Worm (Caenorhabditis elegans) whole organism, young adult: ENCODE data around the gene Y64G10A.2.

ENCODE experiments used
- B0336.3 ChIP-seq: fragments of 200-800 bp; sonication (Bioruptor generic); IDR thresholded peaks from 2 replicates; pipeline ENCODE4 v1.3.6; 2022; ENCODE audit warnings: missing genetic modification characterization, missing compliant biosample characterization
- F10E7.11 ChIP-seq: sonication (generic microtip); optimal IDR thresholded peaks from 2 replicates; lab custom pipeline; 2017; ENCODE audit warnings: mild to moderate bottlenecking, missing genetic modification characterization, moderate library complexity, missing compliant biosample characterization
- F57A8.1 ChIP-seq: fragments of 200-800 bp; sonication (Bioruptor generic); optimal IDR thresholded peaks from 2 replicates; lab custom pipeline; 2018; ENCODE audit warnings: mild to moderate bottlenecking, missing genetic modification characterization, moderate library complexity, missing compliant biosample characterization
- K11D2.4 ChIP-seq: fragments of 200-800 bp; sonication (Bioruptor generic); IDR thresholded peaks from 2 replicates; pipeline ENCODE4 v1.3.6; 2022; ENCODE audit warnings: missing genetic modification reagents, missing genetic modification characterization, missing compliant biosample characterization
- T26A5.8 ChIP-seq: sonication (generic microtip); optimal IDR thresholded peaks from 2 replicates; lab custom pipeline; 2016; ENCODE audit warnings: missing genetic modification characterization, missing compliant biosample characterization
- Y53G8AR.9 ChIP-seq: fragments of 200-800 bp; sonication (Bioruptor generic); conservative IDR thresholded peaks from 2 replicates; pipeline ENCODE4 v1.3.6; 2022; ENCODE audit warnings: missing genetic modification reagents, missing genetic modification characterization, missing compliant biosample characterization
- Y67H2A.10 ChIP-seq: fragments of 200-800 bp; sonication (Bioruptor generic); conservative IDR thresholded peaks from 2 replicates; pipeline ENCODE4 v1.3.6; 2022; ENCODE audit warnings: missing genetic modification reagents, missing genetic modification characterization, missing compliant biosample characterization
- Y95B8A.8 ChIP-seq: fragments of 200-800 bp; sonication (Bioruptor generic); IDR thresholded peaks from 2 replicates; pipeline ENCODE4 v1.3.6; 2022; ENCODE audit warnings: missing genetic modification reagents, missing genetic modification characterization, missing compliant biosample characterization
- atf-7 ChIP-seq: sonication (generic microtip); optimal IDR thresholded peaks from 2 replicates; lab custom pipeline; 2017; ENCODE audit warnings: mild to moderate bottlenecking, missing genetic modification characterization, missing compliant biosample characterization
- attf-3 ChIP-seq: fragments of 200-800 bp; sonication (Bioruptor generic); conservative IDR thresholded peaks from 2 replicates; pipeline ENCODE4 v1.3.6; 2022; ENCODE audit warnings: missing genetic modification reagents, missing genetic modification characterization, missing compliant biosample characterization
- attf-6 ChIP-seq: fragments of 200-800 bp; sonication (Bioruptor generic); IDR thresholded peaks from 2 replicates; pipeline ENCODE4 v1.3.6; 2022; ENCODE audit warnings: missing genetic modification reagents, missing genetic modification characterization, missing compliant biosample characterization
- cebp-2 ChIP-seq: fragments of 200-800 bp; sonication (Bioruptor generic); IDR thresholded peaks from 2 replicates; pipeline ENCODE4 v1.3.6; 2022; ENCODE audit warnings: missing genetic modification characterization, missing compliant biosample characterization
- ceh-91 ChIP-seq: fragments of 200-800 bp; sonication (Bioruptor generic); IDR thresholded peaks from 2 replicates; pipeline ENCODE4 v1.3.6; 2022; ENCODE audit warnings: missing genetic modification reagents, missing genetic modification characterization, missing compliant biosample characterization
- die-1 ChIP-seq: sonication (generic microtip); optimal IDR thresholded peaks from 2 replicates; lab custom pipeline; 2016; ENCODE audit warnings: missing genotype, mild to moderate bottlenecking, missing genetic modification characterization, missing compliant biosample characterization
- egl-18 ChIP-seq: fragments of 200-800 bp; sonication (Bioruptor generic); IDR thresholded peaks from 2 replicates; pipeline ENCODE4 v1.3.6; 2022; ENCODE audit warnings: missing genetic modification reagents, missing genetic modification characterization, missing compliant biosample characterization
- egl-44 ChIP-seq: fragments of 200-800 bp; sonication (Bioruptor generic); IDR thresholded peaks from 2 replicates; pipeline ENCODE4 v1.3.6; 2022; ENCODE audit warnings: missing genetic modification reagents, missing genetic modification characterization, missing compliant biosample characterization
- him-1 ChIP-seq: sonication (generic microtip); optimal IDR thresholded peaks from 2 replicates; lab custom pipeline; 2016; ENCODE audit warnings: missing genotype, missing genetic modification reagents, missing genetic modification characterization, missing compliant biosample characterization
- hlh-26 ChIP-seq: fragments of 200-800 bp; sonication (Bioruptor generic); conservative IDR thresholded peaks from 2 replicates; pipeline ENCODE4 v1.3.6; 2022; ENCODE audit warnings: missing genetic modification reagents, missing genetic modification characterization, missing compliant biosample characterization
- hmg-1.2 ChIP-seq: fragments of 200-800 bp; sonication (Bioruptor generic); IDR thresholded peaks from 2 replicates; pipeline ENCODE4 v1.3.6; 2022; ENCODE audit warnings: missing genetic modification reagents, missing genetic modification characterization, missing compliant biosample characterization
- let-607 ChIP-seq, 2 experiments: fragments of 200-800 bp in 1 of 2; sonication (Bioruptor generic) in 1 of 2; sonication (generic microtip) in 1 of 2; optimal IDR thresholded peaks; 2 replicates each; lab custom pipeline; 2016 to 2018; ENCODE audit warnings: mild to moderate bottlenecking in 2 of 2, missing compliant biosample characterization in 2 of 2, missing genetic modification characterization in 2 of 2, moderate library complexity in 2 of 2, missing genotype in 1 of 2
- lin-26 ChIP-seq: fragments of 200-800 bp; sonication (Bioruptor generic); IDR thresholded peaks from 2 replicates; pipeline ENCODE4 v1.3.6; 2022; ENCODE audit warnings: missing genetic modification reagents, missing genetic modification characterization, missing compliant biosample characterization
- lin-54 ChIP-seq: fragments of 200-800 bp; sonication (Bioruptor generic); optimal IDR thresholded peaks from 2 replicates; lab custom pipeline; 2018; ENCODE audit warnings: mild to moderate bottlenecking, missing genetic modification characterization, missing compliant biosample characterization
- lir-1 ChIP-seq: fragments of 200-800 bp; sonication (Bioruptor generic); conservative IDR thresholded peaks from 2 replicates; pipeline ENCODE4 v1.3.6; 2022; ENCODE audit warnings: missing genetic modification reagents, missing genetic modification characterization, missing compliant biosample characterization
- lsl-1 ChIP-seq: fragments of 200-800 bp; sonication (Bioruptor generic); optimal IDR thresholded peaks from 2 replicates; lab custom pipeline; 2018; ENCODE audit warnings: mild to moderate bottlenecking, missing genetic modification characterization, moderate library complexity, missing compliant biosample characterization
- madf-6 ChIP-seq: fragments of 200-800 bp; sonication (Bioruptor generic); IDR thresholded peaks from 2 replicates; pipeline ENCODE4 v1.3.6; 2022; ENCODE audit warnings: missing genetic modification reagents, missing genetic modification characterization, missing compliant biosample characterization
- mel-28 ChIP-seq: sonication (generic microtip); optimal IDR thresholded peaks from 2 replicates; lab custom pipeline; 2016; ENCODE audit warnings: borderline replicate concordance, mild to moderate bottlenecking, missing genetic modification characterization, missing compliant biosample characterization
- rcor-1 ChIP-seq: fragments of 200-800 bp; sonication (Bioruptor generic); IDR thresholded peaks from 2 replicates; pipeline ENCODE4 v1.3.6; 2022; ENCODE audit warnings: missing genetic modification reagents, missing genetic modification characterization, missing compliant biosample characterization
- rpc-1 ChIP-seq, 2 experiments: fragments of 150-350 bp in 1 of 2; sonication (generic microtip) in 1 of 2; optimal IDR thresholded peaks; 2 replicates each; lab custom pipeline; 2014 to 2018; ENCODE audit warnings: missing biosample characterization in 1 of 2, missing genetic modification characterization in 1 of 2, missing genetic modification reagents in 1 of 2, missing genotype in 1 of 2
- sdz-38 ChIP-seq: sonication (generic microtip); optimal IDR thresholded peaks from 2 replicates; lab custom pipeline; 2016; ENCODE audit warnings: missing genotype, missing genetic modification characterization, missing compliant biosample characterization
- sea-2 ChIP-seq: fragments of 200-800 bp; sonication (Bioruptor generic); IDR thresholded peaks from 2 replicates; pipeline ENCODE4 v1.3.6; 2022; ENCODE audit warnings: missing genetic modification characterization, missing compliant biosample characterization
- snpc-1.1 ChIP-seq: sonication (generic microtip); optimal IDR thresholded peaks from 2 replicates; lab custom pipeline; 2017; ENCODE audit warnings: missing genetic modification characterization, mild to moderate bottlenecking, missing compliant biosample characterization, antibody characterized with exemption, moderate library complexity, missing genotype, missing genetic modification reagents; ENCODE audit not compliant: insufficient read depth
- snpc-3.4 ChIP-seq: sonication (generic microtip); optimal IDR thresholded peaks from 2 replicates; lab custom pipeline; 2017; ENCODE audit warnings: missing genetic modification characterization, mild to moderate bottlenecking, missing compliant biosample characterization, antibody characterized with exemption, moderate library complexity, missing genotype, missing genetic modification reagents
- snpc-4 ChIP-seq, 5 experiments: fragments of 150-350 bp in 1 of 5; sonication (generic microtip) in 4 of 5; optimal IDR thresholded peaks; 2 replicates each; lab custom pipeline; 2014 to 2018; ENCODE audit warnings: missing genetic modification characterization in 5 of 5, missing biosample characterization in 3 of 5, antibody characterized with exemption in 2 of 5, mild to moderate bottlenecking in 2 of 5, missing compliant biosample characterization in 2 of 5, missing genotype in 2 of 5, moderate library complexity in 2 of 5, missing genetic modification reagents in 1 of 5
- somi-1 ChIP-seq: fragments of 200-800 bp; sonication (Bioruptor generic); optimal IDR thresholded peaks from 2 replicates; lab custom pipeline; 2018; ENCODE audit warnings: mild to moderate bottlenecking, missing genetic modification characterization, missing compliant biosample characterization
- unc-130 ChIP-seq: sonication (generic microtip); optimal IDR thresholded peaks from 2 replicates; lab custom pipeline; 2016; ENCODE audit warnings: missing genetic modification reagents, missing genetic modification characterization, missing compliant biosample characterization
- unc-62 ChIP-seq: fragments of 150-350 bp; optimal IDR thresholded peaks from 2 replicates; lab custom pipeline; 2014; ENCODE audit warnings: missing biosample characterization, missing genetic modification reagents, missing genetic modification characterization
- zfh-2 ChIP-seq: fragments of 200-800 bp; sonication (Bioruptor generic); conservative IDR thresholded peaks from 2 replicates; pipeline ENCODE4 v1.3.6; 2022; ENCODE audit warnings: missing genetic modification reagents, missing genetic modification characterization, missing compliant biosample characterization
- zim-3 ChIP-seq: sonication (generic microtip); optimal IDR thresholded peaks from 2 replicates; lab custom pipeline; 2017; ENCODE audit warnings: mild to moderate bottlenecking, missing genetic modification characterization, moderate library complexity, missing compliant biosample characterization

Y64G10A.2 gene

DNA sequence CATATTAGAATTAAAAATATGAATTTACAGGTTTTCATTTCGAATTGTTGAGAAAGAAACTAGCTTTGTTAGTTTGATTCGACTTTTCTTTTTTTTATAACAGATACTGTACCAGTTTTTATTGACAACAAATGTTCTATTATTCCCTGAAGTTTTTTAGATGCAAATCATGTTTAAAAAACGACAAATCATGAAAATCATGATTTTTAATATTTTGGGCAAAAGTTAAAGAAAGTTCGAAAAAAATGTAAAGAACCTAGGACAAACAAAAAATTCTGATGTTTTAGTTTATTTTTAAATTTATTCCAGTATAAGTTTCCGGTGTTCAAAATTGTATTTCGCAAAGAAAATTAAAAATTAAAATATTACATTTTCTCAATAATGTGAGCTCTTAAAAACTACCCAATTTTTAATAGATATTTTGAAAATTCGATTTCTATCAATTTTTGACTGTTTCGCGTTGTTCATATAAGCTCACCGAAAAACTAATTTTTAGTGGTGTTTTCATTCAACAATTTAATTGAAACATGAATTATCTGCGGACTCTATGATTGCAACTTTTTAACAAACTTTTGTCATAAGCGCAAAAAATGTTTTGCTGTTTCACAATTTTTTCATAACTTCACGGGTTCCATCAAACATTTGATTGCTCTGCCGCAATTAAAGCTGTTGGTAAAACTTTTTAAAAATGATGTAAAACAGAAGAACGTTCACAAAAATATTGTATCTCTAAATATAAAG lies 2.7 kb downstream of the Y64G10A.2 start, which contains the start of gene Y64G10A.10:
TSS of gene Y64G10A.10 (minus strand) at position 51 of the 741 bp plus-strand sequence.
- peak; percentile 56 for TF ChIP-seq attf-6
- no peak for TF ChIP-seq snpc-4 (GFP tag; optimal IDR thresholded peaks at IDR 0.05; lab: Kevin White, UChicago)
- TF ChIP-seq snpc-4 (tag; optimal IDR thresholded peaks at IDR 0.05; lab: Kevin White, UChicago), result peak in 2 of 4 experiments; percentile 19 to 45
- TF ChIP-seq T26A5.8 (tag; lab: Kevin White, UChicago), result no peak
- TF ChIP-seq unc-62 (GFP tag; lab: Kevin White, UChicago), result no peak
- TF ChIP-seq Y95B8A.8 (GFP tag; lab: Robert Waterston, UW), result no peak
- no peak for TF ChIP-seq let-607 (tag; optimal IDR thresholded peaks at IDR 0.05; lab: Kevin White, UChicago)
- no peak for TF ChIP-seq Y53G8AR.9 (GFP tag; lab: Robert Waterston, UW)
- TF ChIP-seq ceh-91 (GFP tag; lab: Robert Waterston, UW), result no peak
- no peak for TF ChIP-seq cebp-2 (GFP tag; lab: Robert Waterston, UW)
- TF ChIP-seq, all 124 proteins: peak for 2

- TF ChIP-seq hmg-1.2 (GFP tag; lab: Robert Waterston, UW), result peak; percentile 49
- TF ChIP-seq attf-6, result peak; percentile 85
- TF ChIP-seq snpc-4 (GFP tag; optimal IDR thresholded peaks at IDR 0.05; lab: Kevin White, UChicago), result peak; percentile 8
- peak; percentile 62 to 96 (median 71) for TF ChIP-seq snpc-4 (tag; optimal IDR thresholded peaks at IDR 0.05; lab: Kevin White, UChicago)
- TF ChIP-seq snpc-1.1 (tag; lab: Kevin White, UChicago), result peak; percentile 77
- TF ChIP-seq, all 124 proteins: peak for 4; not testable (repeated sequence) for 120
These were observed 4.1 kb downstream of the Y64G10A.2 start for ce11 chrIV:14240173-14240572.

DNA sequence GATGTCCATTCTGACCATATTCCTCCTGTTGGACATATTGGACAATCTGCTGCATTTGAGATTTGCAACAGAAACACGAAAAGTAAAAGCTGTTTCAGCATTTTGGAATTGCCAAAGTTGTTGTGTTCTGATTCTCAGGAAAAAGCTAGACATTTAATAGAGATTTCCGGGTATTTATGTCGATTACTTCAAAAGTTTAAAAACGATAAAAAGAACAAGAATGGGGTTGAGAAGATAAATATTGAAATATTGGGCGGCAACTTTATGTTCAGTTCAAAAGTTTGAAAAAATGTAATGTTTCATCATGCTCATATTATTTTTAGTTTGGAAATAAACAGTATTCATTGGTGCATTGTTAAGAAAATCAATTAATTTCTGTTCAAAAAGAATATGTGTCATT lies 5.3 kb downstream of the Y64G10A.2 start, which contains the start of gene Y64G10A.1:
TSS of gene Y64G10A.1 (minus strand) at position 101 of the 400 bp plus-strand sequence.
- TF ChIP-seq lin-54 (GFP tag; lab: Kevin White, UChicago) (no peak), F10E7.11 (no peak), somi-1 (no peak), madf-6 (GFP tag; lab: Robert Waterston, UW) (no peak), him-1 (no peak), zfh-2 (GFP tag; lab: Robert Waterston, UW) (no peak), lir-1 (GFP tag; lab: Robert Waterston, UW) (no peak), lin-26 (no peak), sea-2 (no peak), egl-44 (GFP tag; lab: Robert Waterston, UW) (no peak)

ce11 chrIV:14230799-14231198 lies 13.5 kb downstream of the Y64G10A.2 start, which contains the start of gene F02H6.6:
F02H6.6 (minus strand) TSS chrIV:14230899.
- TF ChIP-seq egl-18 (GFP tag; lab: Robert Waterston, UW) (no peak), rcor-1 (GFP tag; lab: Robert Waterston, UW) (no peak), die-1 (tag; lab: Kevin White, UChicago) (no peak), mel-28 (tag; lab: Kevin White, UChicago) (no peak), zim-3 (tag; lab: Kevin White, UChicago) (no peak), sdz-38 (tag; lab: Kevin White, UChicago) (no peak), Y67H2A.10 (no peak), unc-130 (GFP tag; lab: Kevin White, UChicago) (no peak), K11D2.4 (GFP tag; lab: Robert Waterston, UW) (no peak), Y53G8AR.9 (GFP tag; lab: Robert Waterston, UW) (no peak), atf-7 (tag; lab: Kevin White, UChicago) (no peak), F57A8.1 (GFP tag; lab: Kevin White, UChicago) (no peak), lsl-1 (GFP tag; lab: Kevin White, UChicago) (no peak), attf-3 (GFP tag; lab: Robert Waterston, UW) (no peak), B0336.3 (no peak), rpc-1 (optimal IDR thresholded peaks at IDR 0.05; lab: Kevin White, UChicago) (no peak), rpc-1 (tag; optimal IDR thresholded peaks at IDR 0.05; lab: Kevin White, UChicago) (no peak), hlh-26 (GFP tag; lab: Robert Waterston, UW) (no peak), snpc-3.4 (tag; lab: Kevin White, UChicago) (no peak)
